Worm (Caenorhabditis elegans): Measurements from ENCODE around the gene H03G16.5.
A peak's percentile ranks its signal among the peaks of the same experiment; 100 is the strongest.

The H03G16.5 gene

ce11 chrX:15092775-15093386, 36.2 kb upstream of the H03G16.5 start:
- TF ChIP-seq hmbx-1 (tag; optimal IDR thresholded peaks at IDR 0.05), result no peak
- no peak for TF ChIP-seq pes-1 (GFP tag; IDR thresholded peaks at IDR 0.05)
- no peak for TF ChIP-seq ceh-13 (GFP tag; optimal IDR thresholded peaks at IDR 0.05)
- no peak for TF ChIP-seq scrt-1 (GFP tag; IDR thresholded peaks at IDR 0.05)
- no peak for TF ChIP-seq tbx-11 (GFP tag; IDR thresholded peaks at IDR 0.05)
- TF ChIP-seq tbx-37 (GFP tag; conservative IDR thresholded peaks at IDR 0.05), result no peak
- TF ChIP-seq tra-4 (tag; optimal IDR thresholded peaks at IDR 0.05), result no peak
- no peak for TF ChIP-seq ceh-36 (tag; optimal IDR thresholded peaks at IDR 0.05)
- no peak for TF ChIP-seq sea-1 (GFP tag; conservative IDR thresholded peaks at IDR 0.05)
- no peak for TF ChIP-seq B0310.2 (tag; optimal IDR thresholded peaks at IDR 0.05)
- no peak for TF ChIP-seq hnd-1 (tag; optimal IDR thresholded peaks at IDR 0.05)

- no peak for TF ChIP-seq tbx-37 (GFP tag; conservative IDR thresholded peaks at IDR 0.05)
These were observed 32.5 kb upstream of the H03G16.5 start, which contains the start of gene flr-4 for ce11 chrX:15089123-15089522. TSS of gene flr-4 (plus strand) at chrX:15089397.

- TF ChIP-seq tbx-11 (GFP tag; IDR thresholded peaks at IDR 0.05), result no peak
- no peak for TF ChIP-seq scrt-1 (GFP tag; IDR thresholded peaks at IDR 0.05)
These were observed 31.1 kb upstream of the H03G16.5 start for ce11 chrX:15087752-15088151.

- TF ChIP-seq B0310.2 (tag; optimal IDR thresholded peaks at IDR 0.05) (no peak), scrt-1 (GFP tag; IDR thresholded peaks at IDR 0.05) (no peak), ets-7 (tag; optimal IDR thresholded peaks at IDR 0.05) (no peak)
These were observed 27.8 kb upstream of the H03G16.5 start, which contains the start of gene F09B12.5 for ce11 chrX:15084395-15084794. TSS of gene F09B12.5 (plus strand) at chrX:15084695.

ce11 chrX:15083795-15084194, 27.2 kb upstream of the H03G16.5 start, which contains the start of gene H40L08.1:
TSS of gene H40L08.1 (minus strand) at chrX:15084086.
- TF ChIP-seq scrt-1 (GFP tag; IDR thresholded peaks at IDR 0.05), result no peak
- no peak for TF ChIP-seq aly-1 (tag; optimal IDR thresholded peaks at IDR 0.05)
- TF ChIP-seq flt-1 (GFP tag; IDR thresholded peaks at IDR 0.05), result no peak
- no peak for TF ChIP-seq ceh-36 (tag; optimal IDR thresholded peaks at IDR 0.05)
- no peak for TF ChIP-seq sea-1 (GFP tag; conservative IDR thresholded peaks at IDR 0.05)
- TF ChIP-seq tbx-37 (GFP tag; conservative IDR thresholded peaks at IDR 0.05), result 0 out of 2 replicates have a peak, but pooled peaks have one; percentile 13
- TF ChIP-seq F13C5.2 (tag; optimal IDR thresholded peaks at IDR 0.05), result no peak

- no peak for TF ChIP-seq tbx-11 (GFP tag; IDR thresholded peaks at IDR 0.05)
- TF ChIP-seq F13C5.2 (tag; optimal IDR thresholded peaks at IDR 0.05), result no peak
- TF ChIP-seq B0310.2 (tag; optimal IDR thresholded peaks at IDR 0.05), result no peak
- no peak for TF ChIP-seq hmg-4 (GFP tag; optimal IDR thresholded peaks at IDR 0.05)
- no peak for TF ChIP-seq hmbx-1 (tag; optimal IDR thresholded peaks at IDR 0.05)
- TF ChIP-seq ama-1 (optimal IDR thresholded peaks at IDR 0.05), result no peak
- no peak for TF ChIP-seq aly-1 (tag; optimal IDR thresholded peaks at IDR 0.05)
- no peak for TF ChIP-seq ceh-36 (tag; optimal IDR thresholded peaks at IDR 0.05)
- no peak for TF ChIP-seq ets-7 (tag; optimal IDR thresholded peaks at IDR 0.05)
- TF ChIP-seq flt-1 (GFP tag; IDR thresholded peaks at IDR 0.05), result no peak
- no peak for TF ChIP-seq hnd-1 (tag; optimal IDR thresholded peaks at IDR 0.05)
- TF ChIP-seq sea-1 (GFP tag; conservative IDR thresholded peaks at IDR 0.05), result no peak
These were observed 24.8 kb upstream of the H03G16.5 start for ce11 chrX:15081486-15081885.

ce11 chrX:15079406-15079805, 22.8 kb upstream of the H03G16.5 start:
- TF ChIP-seq flt-1 (GFP tag; IDR thresholded peaks at IDR 0.05) (no peak), aly-1 (tag; optimal IDR thresholded peaks at IDR 0.05) (no peak), hnd-1 (tag; optimal IDR thresholded peaks at IDR 0.05) (no peak), sea-1 (GFP tag; conservative IDR thresholded peaks at IDR 0.05) (no peak), ama-1 (optimal IDR thresholded peaks at IDR 0.05) (no peak), ceh-36 (tag; optimal IDR thresholded peaks at IDR 0.05) (no peak), tbx-11 (GFP tag; IDR thresholded peaks at IDR 0.05) (no peak), scrt-1 (GFP tag; IDR thresholded peaks at IDR 0.05) (no peak)

- TF ChIP-seq sea-1 (GFP tag; conservative IDR thresholded peaks at IDR 0.05) (no peak), tbx-11 (GFP tag; IDR thresholded peaks at IDR 0.05) (no peak), aly-1 (tag; optimal IDR thresholded peaks at IDR 0.05) (no peak), ets-7 (tag; optimal IDR thresholded peaks at IDR 0.05) (no peak), B0310.2 (tag; optimal IDR thresholded peaks at IDR 0.05) (no peak), hnd-1 (tag; optimal IDR thresholded peaks at IDR 0.05) (no peak), hmbx-1 (tag; optimal IDR thresholded peaks at IDR 0.05) (no peak), F13C5.2 (tag; optimal IDR thresholded peaks at IDR 0.05) (no peak), tbx-37 (GFP tag; conservative IDR thresholded peaks at IDR 0.05) (no peak), tra-4 (tag; optimal IDR thresholded peaks at IDR 0.05) (no peak), pes-1 (GFP tag; IDR thresholded peaks at IDR 0.05) (no peak), ama-1 (optimal IDR thresholded peaks at IDR 0.05) (no peak), hmg-4 (GFP tag; optimal IDR thresholded peaks at IDR 0.05) (no peak), scrt-1 (GFP tag; IDR thresholded peaks at IDR 0.05) (no peak), ceh-36 (tag; optimal IDR thresholded peaks at IDR 0.05) (no peak), flt-1 (GFP tag; IDR thresholded peaks at IDR 0.05) (no peak), ceh-13 (GFP tag; optimal IDR thresholded peaks at IDR 0.05) (no peak)
These were observed 21.6 kb upstream of the H03G16.5 start for ce11 chrX:15078276-15078675.

All from whole organism, early embryonic.